Worm (Caenorhabditis elegans) whole organism, L4/young adult: ENCODE measurements around the gene Y43C5A.4.

ENCODE experiments used
- W03F9.2 ChIP-seq: fragments of 150-350 bp; optimal IDR thresholded peaks from 2 replicates; lab custom pipeline; 2014; ENCODE audit warnings: missing biosample characterization, missing genetic modification characterization
- dao-5 ChIP-seq: sonication (generic microtip); optimal IDR thresholded peaks from 2 replicates; lab custom pipeline; 2016; ENCODE audit warnings: missing genotype, missing genetic modification characterization, moderate library complexity, missing compliant biosample characterization
- him-1 ChIP-seq: sonication (generic microtip); optimal IDR thresholded peaks from 2 replicates; lab custom pipeline; 2016; ENCODE audit warnings: missing genotype, missing genetic modification reagents, missing genetic modification characterization, missing compliant biosample characterization

ce11 chrIV:10288575-10288974 is 10.8 kb downstream of the Y43C5A.4 start:
- no peak for TF ChIP-seq W03F9.2 (tag; lab: Kevin White, UChicago)
- no peak for TF ChIP-seq him-1 (tag; lab: Kevin White, UChicago)
- no peak for TF ChIP-seq dao-5 (tag; lab: Kevin White, UChicago)
